Worm (Caenorhabditis elegans) whole organism, L4/young adult: Measurements from ENCODE around the gene K12H6.6.

Source experiments
- W03F9.2 ChIP-seq: fragments of 150-350 bp; optimal IDR thresholded peaks from 2 replicates; lab custom pipeline; 2014; ENCODE audit warnings: missing biosample characterization, missing genetic modification characterization
- him-1 ChIP-seq: sonication (generic microtip); optimal IDR thresholded peaks from 2 replicates; lab custom pipeline; 2016; ENCODE audit warnings: missing genotype, missing genetic modification reagents, missing genetic modification characterization, missing compliant biosample characterization

DNA sequence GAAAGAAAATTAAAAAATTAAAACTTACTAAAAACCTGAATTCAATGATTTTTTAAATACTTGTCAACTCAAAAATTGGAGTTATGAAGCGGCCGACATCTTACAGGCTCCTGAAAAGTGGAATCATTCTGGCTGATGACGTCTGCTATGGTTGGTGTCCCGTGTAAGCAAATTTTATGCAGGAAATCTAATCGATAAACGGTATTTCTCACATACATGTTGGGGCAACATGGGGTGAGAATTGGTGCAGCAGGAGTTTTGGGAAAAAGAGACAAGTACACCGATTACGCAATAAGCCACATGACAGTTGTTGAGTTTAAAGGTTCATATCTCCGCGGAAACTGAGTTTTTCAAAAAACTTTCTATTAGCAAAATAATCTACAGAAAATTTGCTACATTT lies 15.6 kb downstream of the K12H6.6 start, which contains the start of gene K12H6.2:
- no peak for TF ChIP-seq him-1 (tag; lab: Kevin White, UChicago)
- TF ChIP-seq W03F9.2 (tag; lab: Kevin White, UChicago), result no peak
